Fruit fly (Drosophila melanogaster): Measurements from ENCODE around the gene CG8032.

The CG8032 gene

dm6 chr3R:8659907-8660660 is 3.8 kb upstream of the CG8032 start:
- TF ChIP-seq CG8478 (optimal IDR thresholded peaks at IDR 0.05) = no peak
- TF ChIP-seq CTCF (optimal IDR thresholded peaks at IDR 0.05) = peak; percentile 71 to 72

dm6 chr3R:8660661-8661060 is 3.3 kb upstream of the CG8032 start, which contains the start of gene bel:
bel (minus strand) TSS chr3R:8660761.
- TF ChIP-seq CTCF (optimal IDR thresholded peaks at IDR 0.05) = no peak
- no peak for TF ChIP-seq CG8478 (optimal IDR thresholded peaks at IDR 0.05)

dm6 chr3R:8664699-8665340 is 905 bp downstream of the CG8032 start:
- no peak for TF ChIP-seq CTCF (optimal IDR thresholded peaks at IDR 0.05)
- no peak for TF ChIP-seq CG8478 (optimal IDR thresholded peaks at IDR 0.05)

dm6 chr3R:8667568-8667967 is 3.7 kb downstream of the CG8032 start, which contains the start of gene CG8036:
CG8036 (plus strand) TSS chr3R:8667868.
- TF ChIP-seq CG8478 (optimal IDR thresholded peaks at IDR 0.05) (no peak), CTCF (optimal IDR thresholded peaks at IDR 0.05) (no peak)

dm6 chr3R:8668024-8668856 is 4.3 kb downstream of the CG8032 start:
- no peak for TF ChIP-seq CG8478 (optimal IDR thresholded peaks at IDR 0.05)
- no peak for TF ChIP-seq CTCF (optimal IDR thresholded peaks at IDR 0.05)

dm6 chr3R:8669029-8669707 is 5.3 kb downstream of the CG8032 start:
- TF ChIP-seq CTCF (optimal IDR thresholded peaks at IDR 0.05) (no peak), CG8478 (optimal IDR thresholded peaks at IDR 0.05) (no peak)

dm6 chr3R:8669900-8670528 is 6.1 kb downstream of the CG8032 start:
- TF ChIP-seq CG8478 (optimal IDR thresholded peaks at IDR 0.05) (no peak), CTCF (optimal IDR thresholded peaks at IDR 0.05) (no peak)

dm6 chr3R:8670529-8671491 is 6.9 kb downstream of the CG8032 start, which contains the start of gene p:
p (minus strand) TSS chr3R:8670684.
- TF ChIP-seq CG8478 (optimal IDR thresholded peaks at IDR 0.05) (no peak), CTCF (optimal IDR thresholded peaks at IDR 0.05) (no peak)

dm6 chr3R:8673803-8674234 is 9.9 kb downstream of the CG8032 start, which contains the start of gene mRpL19:
mRpL19 (plus strand) TSS chr3R:8674109.
- TF ChIP-seq CTCF (optimal IDR thresholded peaks at IDR 0.05) = no peak

- TF ChIP-seq CTCF (optimal IDR thresholded peaks at IDR 0.05) (no peak), CG8478 (optimal IDR thresholded peaks at IDR 0.05) (no peak)
Observed at dm6 chr3R:8676560-8677000, 12.7 kb downstream of the CG8032 start, which contains the start of the genes Unc50, CG11755 and CG8043. Unc50 (minus strand) TSS chr3R:8676613. CG11755 (plus strand) TSS chr3R:8676915. CG8043 (plus strand) TSS chr3R:8676915.

dm6 chr3R:8679934-8680333 is 16.0 kb downstream of the CG8032 start, which contains the start of gene CG33325:
CG33325 (minus strand) TSS chr3R:8680034.
- TF ChIP-seq CG8478 (optimal IDR thresholded peaks at IDR 0.05) (no peak), CTCF (optimal IDR thresholded peaks at IDR 0.05) (no peak)

- TF ChIP-seq CG8478 (optimal IDR thresholded peaks at IDR 0.05) (no peak), CTCF (optimal IDR thresholded peaks at IDR 0.05) (no peak)
Observed at dm6 chr3R:8680611-8681010, 16.7 kb downstream of the CG8032 start.

- TF ChIP-seq CTCF (optimal IDR thresholded peaks at IDR 0.05) (no peak), CG8478 (optimal IDR thresholded peaks at IDR 0.05) (no peak)
Observed at dm6 chr3R:8683280-8683679, 19.4 kb downstream of the CG8032 start.

Measured in S2 (cell line).